Worm (Caenorhabditis elegans) whole organism, L1 larva: Measurements from ENCODE around the gene R07H5.9.
"Not testable (repeated sequence)": the region's sequence is repeated elsewhere in the genome, so short reads cannot be mapped to it uniquely, and the experiment has no call there.

Experiments used
- ces-1 ChIP-seq: fragments of 150-350 bp; optimal IDR thresholded peaks from 2 replicates; lab custom pipeline; 2014; ENCODE audit warnings: missing biosample characterization, missing genetic modification reagents, missing genetic modification characterization
- egl-13 ChIP-seq: sonication (generic microtip); optimal IDR thresholded peaks from 2 replicates; lab custom pipeline; 2016; ENCODE audit warnings: missing genotype, missing genetic modification reagents, missing genetic modification characterization, missing compliant biosample characterization
- elt-2 ChIP-seq: sonication (generic microtip); optimal IDR thresholded peaks from 2 replicates; lab custom pipeline; 2016; ENCODE audit warnings: missing genetic modification characterization, mild to moderate bottlenecking, inconsistent platforms, missing compliant biosample characterization, missing genetic modification reagents
- lin-13 ChIP-seq: fragments of 150-350 bp; optimal IDR thresholded peaks from 2 replicates; lab custom pipeline; 2014; ENCODE audit warnings: missing biosample characterization, missing genetic modification reagents, missing genetic modification characterization
- lin-35 ChIP-seq, 2 experiments: fragments of 150-350 bp; optimal IDR thresholded peaks; 2 replicates each; lab custom pipeline; 2014; ENCODE audit warnings: missing biosample characterization in 2 of 2, missing genetic modification characterization in 2 of 2, missing genetic modification reagents in 2 of 2
- nhr-12 ChIP-seq: sonication (generic microtip); optimal IDR thresholded peaks from 2 replicates; lab custom pipeline; 2017; ENCODE audit warnings: missing biosample characterization, missing genetic modification characterization
- nhr-237 ChIP-seq: fragments of 150-350 bp; optimal IDR thresholded peaks from 2 replicates; lab custom pipeline; 2014; ENCODE audit warnings: missing biosample characterization, missing genetic modification characterization
- nhr-85 ChIP-seq: sonication (generic microtip); peaks from one replicate; lab custom pipeline; 2016; ENCODE audit warnings: missing genetic modification characterization, inconsistent platforms, missing compliant biosample characterization
- sup-37 ChIP-seq: fragments of 200-800 bp; sonication (Bioruptor generic); optimal IDR thresholded peaks from 2 replicates; lab custom pipeline; 2018; ENCODE audit warnings: mild to moderate bottlenecking, missing genetic modification characterization, missing compliant biosample characterization
- xbp-1 ChIP-seq: sonication (generic microtip); optimal IDR thresholded peaks from 2 replicates; lab custom pipeline; 2016; ENCODE audit warnings: missing genetic modification characterization, missing compliant biosample characterization

ce11 chrIV:11198983-11199382 lies 8.3 kb upstream of the R07H5.9 start, which contains the start of gene R07H5.16:
- TF ChIP-seq lin-35 (GFP tag; optimal IDR thresholded peaks at IDR 0.05; lab: Kevin White, UChicago); elt-2; ces-1 (GFP tag; lab: Kevin White, UChicago); sup-37 (GFP tag; lab: Kevin White, UChicago); lin-13 (GFP tag; lab: Kevin White, UChicago); egl-13; nhr-12 (tag; lab: Kevin White, UChicago); xbp-1 (tag; lab: Kevin White, UChicago); nhr-85 (tag; lab: Kevin White, UChicago); nhr-237 (tag; lab: Kevin White, UChicago): not testable (repeated sequence)
